Fruit fly (Drosophila melanogaster): ENCODE results near the gene CG31086.

Gene CG31086

dm6 chr3R:26172040-26172439 lies 13.0 kb upstream of the CG31086 start (continued):
- TF ChIP-seq tgo (GFP tag; IDR thresholded peaks at IDR 0.05) (peak; percentile 65; the same call in 2 of the 3 replicates), ac (GFP tag; optimal IDR thresholded peaks at IDR 0.05) (no peak), YL-1 (GFP tag; optimal IDR thresholded peaks at IDR 0.05) (no peak), CG1832 (GFP tag; optimal IDR thresholded peaks at IDR 0.05) (no peak), C15 (GFP tag; IDR thresholded peaks at IDR 0.05) (no peak), ind (GFP tag; optimal IDR thresholded peaks at IDR 0.05) (peak; percentile 71), CG7963 (GFP tag; IDR thresholded peaks at IDR 0.05; ENCODE audit: partially characterized antibody) (no peak), mam (GFP tag; optimal IDR thresholded peaks at IDR 0.05) (peak; percentile 71), CG14710 (tag; optimal IDR thresholded peaks at IDR 0.05) (no peak), mld (GFP tag; IDR thresholded peaks at IDR 0.05; ENCODE audit: partially characterized antibody) (no peak), Six4 (GFP tag; optimal IDR thresholded peaks at IDR 0.05) (no peak), nau (GFP tag; optimal IDR thresholded peaks at IDR 0.05) (peak; percentile 38), CG8388 (GFP tag; optimal IDR thresholded peaks at IDR 0.05) (no peak), CG2712 (tag; optimal IDR thresholded peaks at IDR 0.05) (no peak), Rx (GFP tag; IDR thresholded peaks at IDR 0.05) (peak; percentile 37; the same call in 1 of the 2 replicates), otp (GFP tag; IDR thresholded peaks at IDR 0.05) (no peak), CG18262 (tag; optimal IDR thresholded peaks at IDR 0.05) (no peak), sim (GFP tag; IDR thresholded peaks at IDR 0.05) (no peak), CG5180 (GFP tag; optimal IDR thresholded peaks at IDR 0.05) (peak; percentile 35), dm (GFP tag; optimal IDR thresholded peaks at IDR 0.05) (no peak), lbe (GFP tag; optimal IDR thresholded peaks at IDR 0.05) (no peak), CG14860 (GFP tag; IDR thresholded peaks at IDR 0.05; ENCODE audit: partially characterized antibody) (no peak), zfh1 (GFP tag; IDR thresholded peaks at IDR 0.05) (no peak), NFAT (GFP tag; IDR thresholded peaks at IDR 0.05) (no peak), Deaf1 (tag; optimal IDR thresholded peaks at IDR 0.05) (peak; percentile 47), CG6813 (GFP tag; optimal IDR thresholded peaks at IDR 0.05) (peak; percentile 43), CG12219 (GFP tag; optimal IDR thresholded peaks at IDR 0.05) (peak; percentile 21), CG9609 (GFP tag; optimal IDR thresholded peaks at IDR 0.05) (no peak), CG31365 (tag; optimal IDR thresholded peaks at IDR 0.05) (peak; percentile 1), CG6854 (GFP tag; optimal IDR thresholded peaks at IDR 0.05) (peak; percentile 68), CG11695 (GFP tag; IDR thresholded peaks at IDR 0.05) (no peak), CG31224 (GFP tag; IDR thresholded peaks at IDR 0.05) (no peak), br (optimal IDR thresholded peaks at IDR 0.05) (no peak), Oaz (GFP tag; IDR thresholded peaks at IDR 0.05) (no peak), pho (GFP tag; optimal IDR thresholded peaks at IDR 0.05) (no peak), CG15269 (tag; optimal IDR thresholded peaks at IDR 0.05) (peak; percentile 54), sob (GFP tag; IDR thresholded peaks at IDR 0.05) (peak; percentile 60), ci (GFP tag; IDR thresholded peaks at IDR 0.05) (no peak), CG15479 (GFP tag; optimal IDR thresholded peaks at IDR 0.05) (no peak), HLHmδ (GFP tag; optimal IDR thresholded peaks at IDR 0.05) (no peak), PHDP (tag; optimal IDR thresholded peaks at IDR 0.05) (peak; percentile 38), CG9215 (GFP tag; IDR thresholded peaks at IDR 0.05) (no peak; the same call in 1 of the 2 replicates), CG4820 (GFP tag; optimal IDR thresholded peaks at IDR 0.05) (peak; percentile 52), CG16779 (GFP tag; IDR thresholded peaks at IDR 0.05) (no peak), gcm (GFP tag; optimal IDR thresholded peaks at IDR 0.05) (no peak), CG2875 (GFP tag; optimal IDR thresholded peaks at IDR 0.05) (no peak), jing (GFP tag; optimal IDR thresholded peaks at IDR 0.05) (no peak), CG7357 (GFP tag; IDR thresholded peaks at IDR 0.05) (0 out of 3 replicates have a peak, but pooled peaks have one; percentile 38), dati (GFP tag; IDR thresholded peaks at IDR 0.05) (0 out of 2 replicates have a peak, but pooled peaks have one; percentile 19), dpn (GFP tag; optimal IDR thresholded peaks at IDR 0.05) (peak in 1 of 2 experiments; percentile 61), Lpt (GFP tag; optimal IDR thresholded peaks at IDR 0.05) (no peak), NC2α (GFP tag; optimal IDR thresholded peaks at IDR 0.05) (no peak)
